Worm (Caenorhabditis elegans) whole organism, young adult: ENCODE measurements around the gene B0454.6.

ENCODE experiments used
- B0019.2 ChIP-seq: fragments of 200-800 bp; sonication (Bioruptor generic); conservative IDR thresholded peaks from 2 replicates; pipeline ENCODE4 v1.3.6; 2022; ENCODE audit warnings: missing genetic modification reagents, missing genetic modification characterization, missing compliant biosample characterization
- B0035.1 ChIP-seq: sonication (generic microtip); optimal IDR thresholded peaks from 2 replicates; lab custom pipeline; 2016; ENCODE audit warnings: missing genetic modification characterization, mild to moderate bottlenecking, missing compliant biosample characterization, missing genotype, missing genetic modification reagents
- C17E4.6 ChIP-seq: fragments of 200-800 bp; sonication (Bioruptor generic); IDR thresholded peaks from 2 replicates; pipeline ENCODE4 v1.3.6; 2022; ENCODE audit warnings: missing genetic modification reagents, missing genetic modification characterization, missing compliant biosample characterization
- F33H1.4 ChIP-seq: fragments of 200-800 bp; sonication (Bioruptor generic); IDR thresholded peaks from 2 replicates; pipeline ENCODE4 v1.3.6; 2022; ENCODE audit warnings: missing genetic modification reagents, missing genetic modification characterization, missing compliant biosample characterization
- F52B5.7 ChIP-seq: sonication (generic microtip); optimal IDR thresholded peaks from 2 replicates; lab custom pipeline; 2016; ENCODE audit warnings: mild to moderate bottlenecking, missing genetic modification characterization, missing compliant biosample characterization
- F55B11.4 ChIP-seq: sonication (generic microtip); optimal IDR thresholded peaks from 2 replicates; lab custom pipeline; 2016; ENCODE audit warnings: missing compliant biosample characterization, missing genetic modification characterization, borderline replicate concordance; ENCODE audit not compliant: insufficient read depth
- F57C9.4 ChIP-seq: sonication (generic microtip); optimal IDR thresholded peaks from 2 replicates; lab custom pipeline; 2017; ENCODE audit warnings: mild to moderate bottlenecking, missing genetic modification characterization, missing compliant biosample characterization
- K11D2.4 ChIP-seq: fragments of 200-800 bp; sonication (Bioruptor generic); IDR thresholded peaks from 2 replicates; pipeline ENCODE4 v1.3.6; 2022; ENCODE audit warnings: missing genetic modification reagents, missing genetic modification characterization, missing compliant biosample characterization
- T07F8.4 ChIP-seq: sonication (generic microtip); optimal IDR thresholded peaks from 2 replicates; lab custom pipeline; 2016; ENCODE audit warnings: mild to moderate bottlenecking, missing genetic modification characterization, moderate library complexity, missing compliant biosample characterization
- T26A5.8 ChIP-seq: sonication (generic microtip); optimal IDR thresholded peaks from 2 replicates; lab custom pipeline; 2016; ENCODE audit warnings: missing genetic modification characterization, missing compliant biosample characterization
- Y53F4B.3 ChIP-seq: fragments of 200-800 bp; sonication (Bioruptor generic); IDR thresholded peaks from 2 replicates; pipeline ENCODE4 v1.3.6; 2022; ENCODE audit warnings: missing genetic modification reagents, missing genetic modification characterization, missing compliant biosample characterization
- Y56A3A.18 ChIP-seq: fragments of 200-800 bp; sonication (Bioruptor generic); IDR thresholded peaks from 2 replicates; pipeline ENCODE4 v1.3.6; 2022; ENCODE audit warnings: missing genetic modification reagents, missing genetic modification characterization, missing compliant biosample characterization
- ZK185.1 ChIP-seq: sonication (generic microtip); optimal IDR thresholded peaks from 2 replicates; lab custom pipeline; 2016; ENCODE audit warnings: mild to moderate bottlenecking, missing genetic modification characterization, missing compliant biosample characterization; ENCODE audit not compliant: poor library complexity, severe bottlenecking
- ama-1 ChIP-seq, 3 experiments: fragments of 150-350 bp in 1 of 3; sonication (generic microtip) in 2 of 3; optimal IDR thresholded peaks; 2 replicates each; lab custom pipeline; 2014 to 2018; ENCODE audit warnings: missing biosample characterization in 2 of 3, missing genetic modification characterization in 2 of 3, missing genetic modification reagents in 2 of 3
- aptf-3 ChIP-seq: fragments of 200-800 bp; sonication (Bioruptor generic); IDR thresholded peaks from 2 replicates; pipeline ENCODE4 v1.3.6; 2022; ENCODE audit warnings: missing genetic modification characterization, missing compliant biosample characterization
- bed-1 ChIP-seq: fragments of 200-800 bp; sonication (Bioruptor generic); IDR thresholded peaks from 2 replicates; pipeline ENCODE4 v1.3.6; 2022; ENCODE audit warnings: missing genetic modification reagents, missing genetic modification characterization, missing compliant biosample characterization
- ceh-40 ChIP-seq: fragments of 200-800 bp; sonication (Bioruptor generic); IDR thresholded peaks from 2 replicates; pipeline ENCODE4 v1.3.6; 2022; ENCODE audit warnings: missing genetic modification characterization, missing compliant biosample characterization
- ceh-58 ChIP-seq: fragments of 200-800 bp; sonication (Bioruptor generic); IDR thresholded peaks from 2 replicates; pipeline ENCODE4 v1.3.6; 2022; ENCODE audit warnings: missing genetic modification characterization, missing compliant biosample characterization
- ceh-79 ChIP-seq: sonication (generic microtip); optimal IDR thresholded peaks from 2 replicates; lab custom pipeline; 2017; ENCODE audit warnings: mild to moderate bottlenecking, missing genetic modification characterization, missing compliant biosample characterization
- chd-7 ChIP-seq: sonication (generic microtip); optimal IDR thresholded peaks from 2 replicates; lab custom pipeline; 2016; ENCODE audit warnings: mild to moderate bottlenecking, missing genetic modification characterization, moderate library complexity, missing compliant biosample characterization
- die-1 ChIP-seq: sonication (generic microtip); optimal IDR thresholded peaks from 2 replicates; lab custom pipeline; 2016; ENCODE audit warnings: missing genotype, mild to moderate bottlenecking, missing genetic modification characterization, missing compliant biosample characterization
- dpff-1 ChIP-seq: sonication (generic microtip); optimal IDR thresholded peaks from 2 replicates; lab custom pipeline; 2017; ENCODE audit warnings: mild to moderate bottlenecking, missing genetic modification characterization, missing compliant biosample characterization
- efl-1 ChIP-seq: fragments of 150-350 bp; optimal IDR thresholded peaks from 2 replicates; lab custom pipeline; 2014; ENCODE audit warnings: missing biosample characterization, missing genetic modification reagents, missing genetic modification characterization
- egrh-3 ChIP-seq: fragments of 200-800 bp; sonication (Bioruptor generic); IDR thresholded peaks from 2 replicates; pipeline ENCODE4 v1.3.6; 2022; ENCODE audit warnings: missing genetic modification reagents, missing genetic modification characterization, missing compliant biosample characterization
- fkh-3 ChIP-seq: sonication (generic microtip); optimal IDR thresholded peaks from 2 replicates; lab custom pipeline; 2016; ENCODE audit warnings: mild to moderate bottlenecking, missing genetic modification characterization, missing compliant biosample characterization
- gei-17 ChIP-seq: fragments of 200-800 bp; sonication (Bioruptor generic); optimal IDR thresholded peaks from 2 replicates; lab custom pipeline; 2018; ENCODE audit warnings: mild to moderate bottlenecking, missing genetic modification characterization, missing compliant biosample characterization
- hlh-26 ChIP-seq: fragments of 200-800 bp; sonication (Bioruptor generic); conservative IDR thresholded peaks from 2 replicates; pipeline ENCODE4 v1.3.6; 2022; ENCODE audit warnings: missing genetic modification reagents, missing genetic modification characterization, missing compliant biosample characterization
- hmg-1.2 ChIP-seq: fragments of 200-800 bp; sonication (Bioruptor generic); IDR thresholded peaks from 2 replicates; pipeline ENCODE4 v1.3.6; 2022; ENCODE audit warnings: missing genetic modification reagents, missing genetic modification characterization, missing compliant biosample characterization
- lag-1 ChIP-seq: fragments of 200-800 bp; sonication (Bioruptor generic); IDR thresholded peaks from 2 replicates; pipeline ENCODE4 v1.3.6; 2022; ENCODE audit warnings: missing genetic modification reagents, missing genetic modification characterization, missing compliant biosample characterization
- let-607 ChIP-seq, 2 experiments: fragments of 200-800 bp in 1 of 2; sonication (Bioruptor generic) in 1 of 2; sonication (generic microtip) in 1 of 2; optimal IDR thresholded peaks; 2 replicates each; lab custom pipeline; 2016 to 2018; ENCODE audit warnings: mild to moderate bottlenecking in 2 of 2, missing compliant biosample characterization in 2 of 2, missing genetic modification characterization in 2 of 2, moderate library complexity in 2 of 2, missing genotype in 1 of 2
- lin-26 ChIP-seq: fragments of 200-800 bp; sonication (Bioruptor generic); IDR thresholded peaks from 2 replicates; pipeline ENCODE4 v1.3.6; 2022; ENCODE audit warnings: missing genetic modification reagents, missing genetic modification characterization, missing compliant biosample characterization
- lin-54 ChIP-seq: fragments of 200-800 bp; sonication (Bioruptor generic); optimal IDR thresholded peaks from 2 replicates; lab custom pipeline; 2018; ENCODE audit warnings: mild to moderate bottlenecking, missing genetic modification characterization, missing compliant biosample characterization
- lsy-27 ChIP-seq: sonication (generic microtip); optimal IDR thresholded peaks from 2 replicates; lab custom pipeline; 2017; ENCODE audit warnings: missing genetic modification characterization, mild to moderate bottlenecking, missing compliant biosample characterization, antibody characterized with exemption, missing genotype, borderline replicate concordance; ENCODE audit not compliant: insufficient read depth
- madf-6 ChIP-seq: fragments of 200-800 bp; sonication (Bioruptor generic); IDR thresholded peaks from 2 replicates; pipeline ENCODE4 v1.3.6; 2022; ENCODE audit warnings: missing genetic modification reagents, missing genetic modification characterization, missing compliant biosample characterization
- mcd-1 ChIP-seq: fragments of 200-800 bp; sonication (Bioruptor generic); IDR thresholded peaks from 2 replicates; pipeline ENCODE4 v1.3.6; 2022; ENCODE audit warnings: missing genetic modification reagents, missing genetic modification characterization, missing compliant biosample characterization
- nhr-27 ChIP-seq: fragments of 200-800 bp; sonication (Bioruptor generic); optimal IDR thresholded peaks from 2 replicates; lab custom pipeline; 2018; ENCODE audit warnings: mild to moderate bottlenecking, missing genetic modification characterization, moderate library complexity, missing compliant biosample characterization
- nhr-80 ChIP-seq: sonication (generic microtip); optimal IDR thresholded peaks from 2 replicates; lab custom pipeline; 2016; ENCODE audit warnings: missing genetic modification characterization, missing compliant biosample characterization
- rcor-1 ChIP-seq: fragments of 200-800 bp; sonication (Bioruptor generic); IDR thresholded peaks from 2 replicates; pipeline ENCODE4 v1.3.6; 2022; ENCODE audit warnings: missing genetic modification reagents, missing genetic modification characterization, missing compliant biosample characterization
- rpc-1 ChIP-seq, 2 experiments: fragments of 150-350 bp in 1 of 2; sonication (generic microtip) in 1 of 2; optimal IDR thresholded peaks; 2 replicates each; lab custom pipeline; 2014 to 2018; ENCODE audit warnings: missing biosample characterization in 1 of 2, missing genetic modification characterization in 1 of 2, missing genetic modification reagents in 1 of 2, missing genotype in 1 of 2
- sdz-38 ChIP-seq: sonication (generic microtip); optimal IDR thresholded peaks from 2 replicates; lab custom pipeline; 2016; ENCODE audit warnings: missing genotype, missing genetic modification characterization, missing compliant biosample characterization
- snpc-4 ChIP-seq, 5 experiments: fragments of 150-350 bp in 1 of 5; sonication (generic microtip) in 4 of 5; optimal IDR thresholded peaks; 2 replicates each; lab custom pipeline; 2014 to 2018; ENCODE audit warnings: missing genetic modification characterization in 5 of 5, missing biosample characterization in 3 of 5, antibody characterized with exemption in 2 of 5, mild to moderate bottlenecking in 2 of 5, missing compliant biosample characterization in 2 of 5, missing genotype in 2 of 5, moderate library complexity in 2 of 5, missing genetic modification reagents in 1 of 5
- somi-1 ChIP-seq: fragments of 200-800 bp; sonication (Bioruptor generic); optimal IDR thresholded peaks from 2 replicates; lab custom pipeline; 2018; ENCODE audit warnings: mild to moderate bottlenecking, missing genetic modification characterization, missing compliant biosample characterization
- ztf-18 ChIP-seq: sonication (generic microtip); optimal IDR thresholded peaks from 2 replicates; lab custom pipeline; 2016; ENCODE audit warnings: missing genotype, mild to moderate bottlenecking, missing genetic modification characterization, missing compliant biosample characterization
- ztf-22 ChIP-seq: fragments of 200-800 bp; sonication (Bioruptor generic); optimal IDR thresholded peaks from 2 replicates; lab custom pipeline; 2018; ENCODE audit warnings: mild to moderate bottlenecking, missing genetic modification characterization, moderate library complexity, missing compliant biosample characterization
- ztf-26 ChIP-seq: sonication (generic microtip); optimal IDR thresholded peaks from 2 replicates; lab custom pipeline; 2017; ENCODE audit warnings: missing genetic modification characterization, missing compliant biosample characterization
- ztf-3 ChIP-seq: fragments of 200-800 bp; sonication (Bioruptor generic); optimal IDR thresholded peaks from 2 replicates; lab custom pipeline; 2018; ENCODE audit warnings: mild to moderate bottlenecking, missing genetic modification characterization, missing compliant biosample characterization
- ztf-6 ChIP-seq: fragments of 200-800 bp; sonication (Bioruptor generic); IDR thresholded peaks from 2 replicates; pipeline ENCODE4 v1.3.6; 2022; ENCODE audit warnings: missing genetic modification reagents, missing genetic modification characterization, missing compliant biosample characterization

B0454.6 gene

DNA sequence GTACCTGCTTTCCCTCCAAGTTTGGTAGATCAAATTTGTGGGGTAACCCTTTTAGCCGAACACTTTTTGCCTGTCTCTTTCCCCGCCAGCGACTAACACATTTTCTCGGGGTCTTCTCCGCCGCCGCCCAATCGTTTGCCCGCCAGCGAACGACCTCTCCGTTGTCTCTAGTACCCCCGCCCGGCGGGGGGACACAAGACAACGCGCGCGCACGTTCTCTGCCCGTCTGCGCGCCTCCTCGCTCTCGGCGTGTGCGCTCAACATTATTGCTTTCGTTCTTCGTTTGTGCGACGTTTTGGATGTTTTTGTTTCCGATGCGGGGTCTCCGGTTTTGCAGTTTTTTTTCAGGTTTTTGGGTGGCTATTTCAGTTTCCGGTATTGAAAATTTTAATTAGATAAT lies 23.0 kb downstream of the B0454.6 start (continued):
- TF ChIP-seq ztf-6 (GFP tag; lab: Robert Waterston, UW) (no peak), dpff-1 (no peak), hmg-1.2 (GFP tag; lab: Robert Waterston, UW) (peak; percentile 33; the same call in 1 of the 2 replicates), F33H1.4 (GFP tag; lab: Robert Waterston, UW) (no peak), nhr-80 (tag; lab: Kevin White, UChicago) (peak; percentile 20), bed-1 (GFP tag; lab: Robert Waterston, UW) (no peak), B0035.1 (tag; lab: Kevin White, UChicago) (no peak), lsy-27 (tag; lab: Kevin White, UChicago) (no peak), aptf-3 (GFP tag; lab: Robert Waterston, UW) (no peak), gei-17 (GFP tag; lab: Kevin White, UChicago) (no peak), fkh-3 (tag; lab: Kevin White, UChicago) (no peak), ztf-26 (tag; lab: Kevin White, UChicago) (no peak), T26A5.8 (tag; lab: Kevin White, UChicago) (no peak), F52B5.7 (tag; lab: Kevin White, UChicago) (no peak), ZK185.1 (tag; lab: Kevin White, UChicago) (no peak), K11D2.4 (GFP tag; lab: Robert Waterston, UW) (no peak), lin-26 (no peak), snpc-4 (GFP tag; optimal IDR thresholded peaks at IDR 0.05; lab: Kevin White, UChicago) (no peak), snpc-4 (tag; optimal IDR thresholded peaks at IDR 0.05; lab: Kevin White, UChicago) (no peak), T07F8.4 (tag; lab: Kevin White, UChicago) (no peak), nhr-27 (no peak), rpc-1 (optimal IDR thresholded peaks at IDR 0.05; lab: Kevin White, UChicago) (no peak), rpc-1 (tag; optimal IDR thresholded peaks at IDR 0.05; lab: Kevin White, UChicago) (no peak), B0019.2 (no peak), mcd-1 (peak; percentile 37; the same call in 1 of the 2 replicates), ztf-22 (GFP tag; lab: Kevin White, UChicago) (no peak), hlh-26 (GFP tag; lab: Robert Waterston, UW) (no peak), egrh-3 (peak; percentile 89), ceh-58 (GFP tag; lab: Robert Waterston, UW) (no peak), let-607 (tag; optimal IDR thresholded peaks at IDR 0.05; lab: Kevin White, UChicago) (no peak), Y53F4B.3 (GFP tag; lab: Robert Waterston, UW) (no peak), F55B11.4 (no peak)

DNA sequence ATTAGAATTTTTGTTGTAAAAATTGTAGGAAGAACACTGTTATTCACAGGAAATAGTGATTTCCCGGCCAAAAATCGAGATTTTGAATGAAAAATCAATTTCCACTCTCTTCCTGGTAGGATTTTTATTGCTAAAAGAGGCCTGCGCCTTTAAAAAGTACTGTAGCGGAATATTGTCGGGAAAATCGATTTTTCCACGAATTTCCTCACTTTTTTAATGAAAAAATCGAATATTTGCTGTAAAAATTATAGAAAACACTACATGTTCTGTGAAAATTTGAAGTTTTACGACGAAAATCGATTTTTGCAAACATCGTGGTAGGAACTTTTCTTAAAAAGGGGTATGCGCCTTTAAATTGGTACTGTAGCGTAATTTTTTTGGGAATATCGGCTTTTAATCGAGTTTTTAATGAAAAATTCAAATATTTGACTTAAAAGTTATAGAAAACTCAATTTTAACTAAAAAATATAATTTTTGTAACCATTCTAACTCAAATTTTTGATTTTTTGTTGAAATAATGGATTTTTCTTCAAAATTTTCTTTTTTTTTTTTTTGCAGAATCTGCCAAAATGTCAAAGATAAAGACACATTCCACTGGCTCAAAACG lies 23.8 kb downstream of the B0454.6 start, which contains the start of gene lin-8:
TSS of gene lin-8 (plus strand) at position 557 of the 607 bp plus-strand sequence.
- TF ChIP-seq chd-7 (no peak), madf-6 (GFP tag; lab: Robert Waterston, UW) (peak; percentile 90), F57C9.4 (tag; lab: Kevin White, UChicago) (no peak), somi-1 (GFP tag; lab: Kevin White, UChicago) (no peak), Y56A3A.18 (GFP tag; lab: Robert Waterston, UW) (no peak), ztf-18 (tag; lab: Kevin White, UChicago) (no peak), efl-1 (GFP tag; lab: Kevin White, UChicago) (no peak), sdz-38 (tag; lab: Kevin White, UChicago) (no peak), nhr-80 (tag; lab: Kevin White, UChicago) (no peak), fkh-3 (tag; lab: Kevin White, UChicago) (no peak), ztf-3 (GFP tag; lab: Kevin White, UChicago) (no peak), ama-1 (optimal IDR thresholded peaks at IDR 0.05; lab: Kevin White, UChicago) (no peak), ama-1 (GFP tag; optimal IDR thresholded peaks at IDR 0.05; lab: Kevin White, UChicago) (no peak), die-1 (tag; lab: Kevin White, UChicago) (no peak), egrh-3 (no peak), lag-1 (GFP tag; lab: Robert Waterston, UW) (no peak), lin-54 (no peak), ceh-40 (GFP tag; lab: Robert Waterston, UW) (no peak), ceh-79 (tag; lab: Kevin White, UChicago) (no peak), rcor-1 (GFP tag; lab: Robert Waterston, UW) (no peak), nhr-27 (no peak), C17E4.6 (GFP tag; lab: Robert Waterston, UW) (no peak), gei-17 (GFP tag; lab: Kevin White, UChicago) (no peak)
